Worm (Caenorhabditis elegans): ENCODE measurements around the gene arv-1.

- TF ChIP-seq ama-1 (optimal IDR thresholded peaks at IDR 0.05) (peak; percentile 3), hnd-1 (tag; optimal IDR thresholded peaks at IDR 0.05) (no peak), tbx-11 (GFP tag; IDR thresholded peaks at IDR 0.05) (no peak), ets-7 (tag; optimal IDR thresholded peaks at IDR 0.05) (no peak), flt-1 (GFP tag; IDR thresholded peaks at IDR 0.05) (no peak), pes-1 (GFP tag; IDR thresholded peaks at IDR 0.05) (no peak), ceh-13 (GFP tag; optimal IDR thresholded peaks at IDR 0.05) (no peak), sea-1 (GFP tag; conservative IDR thresholded peaks at IDR 0.05) (no peak), F13C5.2 (tag; optimal IDR thresholded peaks at IDR 0.05) (peak; percentile 45), scrt-1 (GFP tag; IDR thresholded peaks at IDR 0.05) (no peak), aly-1 (tag; optimal IDR thresholded peaks at IDR 0.05) (no peak), tra-4 (tag; optimal IDR thresholded peaks at IDR 0.05) (no peak), hmbx-1 (tag; optimal IDR thresholded peaks at IDR 0.05) (no peak), tbx-37 (GFP tag; conservative IDR thresholded peaks at IDR 0.05) (no peak)
Observed at ce11 chrII:10174338-10174737, 26.3 kb downstream of the arv-1 start, which contains the start of gene F33H1.4.
